Fruit fly (Drosophila melanogaster) Kc167 (cell line): ENCODE results near the gene CG43181.

Source experiments
- Myc ChIP-seq: fragments of >200 bp; optimal IDR thresholded peaks from 2 replicates; lab custom pipeline; 2017; ENCODE audit warnings: missing external identifiers
- Sin3A ChIP-seq: fragments of >200 bp; optimal IDR thresholded peaks from 2 replicates; lab custom pipeline; 2018; ENCODE audit warnings: missing external identifiers
- h ChIP-seq: fragments of >200 bp; optimal IDR thresholded peaks from 3 replicates; lab custom pipeline; 2018; ENCODE audit warnings: missing external identifiers
- insv ChIP-seq: fragments of >200 bp; optimal IDR thresholded peaks from 3 replicates; lab custom pipeline; 2018; ENCODE audit warnings: missing external identifiers
- psq ChIP-seq: fragments of >200 bp; optimal IDR thresholded peaks from 2 replicates; lab custom pipeline; 2017; ENCODE audit warnings: missing external identifiers
- ttk ChIP-seq: sonication (Bioruptor generic); optimal IDR thresholded peaks from 2 replicates; lab custom pipeline; 2017; ENCODE audit warnings: missing external identifiers

CG43181 gene

dm6 chrX:379527-379926 lies 29.2 kb downstream of the CG43181 start:
- TF ChIP-seq ttk (lab: Kevin White, UChicago) (no peak), h (lab: Kevin White, UChicago) (no peak), Myc (no peak), psq (lab: Kevin White, UChicago) (no peak), Sin3A (lab: Kevin White, UChicago) (no peak), insv (lab: Kevin White, UChicago) (no peak)

- TF ChIP-seq psq (lab: Kevin White, UChicago) (no peak), ttk (lab: Kevin White, UChicago) (no peak), h (lab: Kevin White, UChicago) (no peak), Myc (no peak), Sin3A (lab: Kevin White, UChicago) (no peak), insv (lab: Kevin White, UChicago) (no peak)
Observed at dm6 chrX:385751-386492, 35.6 kb downstream of the CG43181 start.

dm6 chrX:390457-390856 lies 40.1 kb downstream of the CG43181 start:
- TF ChIP-seq ttk (lab: Kevin White, UChicago) (no peak), Sin3A (lab: Kevin White, UChicago) (no peak), psq (lab: Kevin White, UChicago) (no peak), Myc (no peak), h (lab: Kevin White, UChicago) (no peak), insv (lab: Kevin White, UChicago) (no peak)

- TF ChIP-seq ttk (lab: Kevin White, UChicago) (no peak), h (lab: Kevin White, UChicago) (no peak), psq (lab: Kevin White, UChicago) (no peak), Sin3A (lab: Kevin White, UChicago) (no peak), insv (lab: Kevin White, UChicago) (no peak), Myc (no peak)
Observed at dm6 chrX:392242-392641, 41.9 kb downstream of the CG43181 start.

- no peak for TF ChIP-seq Myc
- no peak for TF ChIP-seq h (lab: Kevin White, UChicago)
- TF ChIP-seq Sin3A (lab: Kevin White, UChicago) = no peak
- no peak for TF ChIP-seq ttk (lab: Kevin White, UChicago)
- no peak for TF ChIP-seq insv (lab: Kevin White, UChicago)
- TF ChIP-seq psq (lab: Kevin White, UChicago) = no peak
Observed at dm6 chrX:392979-393378, 42.6 kb downstream of the CG43181 start.

- TF ChIP-seq insv (lab: Kevin White, UChicago) (no peak), Myc (no peak)
Observed at dm6 chrX:395746-396145, 45.4 kb downstream of the CG43181 start, which contains the start of gene sc. Gene sc, plus strand, starts transcription at chrX:396060.

dm6 chrX:399732-400131 lies 49.4 kb downstream of the CG43181 start:
- TF ChIP-seq Myc (no peak), psq (lab: Kevin White, UChicago) (no peak), ttk (lab: Kevin White, UChicago) (no peak), h (lab: Kevin White, UChicago) (no peak), Sin3A (lab: Kevin White, UChicago) (no peak), insv (lab: Kevin White, UChicago) (no peak)
